Worm (Caenorhabditis elegans) whole organism, L4/young adult: ENCODE data around the gene C25H3.10.

Experiments used
- W03F9.2 ChIP-seq: fragments of 150-350 bp; optimal IDR thresholded peaks from 2 replicates; lab custom pipeline; 2014; ENCODE audit warnings: missing biosample characterization, missing genetic modification characterization
- him-1 ChIP-seq: sonication (generic microtip); optimal IDR thresholded peaks from 2 replicates; lab custom pipeline; 2016; ENCODE audit warnings: missing genotype, missing genetic modification reagents, missing genetic modification characterization, missing compliant biosample characterization

DNA sequence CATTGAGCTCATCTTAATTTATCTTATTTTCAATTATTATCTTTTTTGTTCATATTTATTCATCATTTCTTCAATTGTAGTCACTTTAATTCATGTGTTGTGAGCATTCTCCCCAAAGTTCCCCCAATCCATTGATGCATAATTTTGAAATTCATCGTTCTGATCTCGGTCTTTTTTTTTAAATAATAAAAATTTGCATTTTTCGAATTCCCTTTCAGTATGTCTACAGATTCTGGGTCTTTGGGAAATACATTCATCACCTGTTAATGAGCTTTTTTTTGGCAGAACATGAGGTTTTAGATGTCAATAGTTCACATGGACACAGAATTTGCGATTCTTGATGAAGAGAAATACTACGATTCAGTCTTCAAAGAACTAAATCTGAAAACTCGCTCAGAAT lies 21.1 kb upstream of the C25H3.10 start, which contains the start of gene damt-1:
- TF ChIP-seq him-1 (no peak), W03F9.2 (tag; lab: Kevin White, UChicago) (no peak)
